Worm (Caenorhabditis elegans): ENCODE measurements around the gene trxr-2.

trxr-2 gene

ce11 chrIII:8901078-8901477 lies 12.5 kb upstream of the trxr-2 start:
- TF ChIP-seq grh-1 (GFP tag; IDR thresholded peaks at IDR 0.05): 0 out of 2 replicates have a peak, but pooled peaks have one; percentile 15
- TF ChIP-seq lin-14 (GFP tag; optimal IDR thresholded peaks at IDR 0.05): peak; percentile 39
- peak; percentile 29 for TF ChIP-seq nhr-19 (GFP tag; conservative IDR thresholded peaks at IDR 0.05)
- peak; percentile 19 for TF ChIP-seq snu-23 (GFP tag; optimal IDR thresholded peaks at IDR 0.05)
- peak; percentile 11 for TF ChIP-seq nhr-47 (tag; optimal IDR thresholded peaks at IDR 0.05)
- TF ChIP-seq nhr-71 (tag; optimal IDR thresholded peaks at IDR 0.05): peak; percentile 35
- peak; percentile 58 for TF ChIP-seq swsn-7 (tag; optimal IDR thresholded peaks at IDR 0.05)
- TF ChIP-seq nhr-85 (tag): peak; percentile 37
- TF ChIP-seq C04F5.9 (tag; optimal IDR thresholded peaks at IDR 0.05): peak; percentile 48

- TF ChIP-seq mdl-1 (tag; optimal IDR thresholded peaks at IDR 0.05): no peak
- TF ChIP-seq efl-1 (optimal IDR thresholded peaks at IDR 0.05): no peak
- TF ChIP-seq efl-1 (GFP tag; optimal IDR thresholded peaks at IDR 0.05 in 1 of 2): peak in 1 of 2 experiments; percentile 79
Measured at ce11 chrIII:8903263-8903662, 10.3 kb upstream of the trxr-2 start.

- peak; percentile 80 for TF ChIP-seq fkh-4 (tag; optimal IDR thresholded peaks at IDR 0.05; ENCODE audit: borderline replicate concordance)
- TF ChIP-seq mdl-1 (tag; optimal IDR thresholded peaks at IDR 0.05): peak in 1 of 2 experiments; percentile 92
- peak; percentile 100 for TF ChIP-seq C04F5.9 (tag; optimal IDR thresholded peaks at IDR 0.05)
- peak; percentile 93 for TF ChIP-seq ceh-8 (GFP tag; optimal IDR thresholded peaks at IDR 0.05)
- TF ChIP-seq pax-3 (tag; optimal IDR thresholded peaks at IDR 0.05): peak; percentile 94
- TF ChIP-seq pag-3 (tag; optimal IDR thresholded peaks at IDR 0.05; ENCODE audit: borderline replicate concordance, insufficient read depth): no peak
- peak; percentile 98 for TF ChIP-seq dsc-1 (tag; optimal IDR thresholded peaks at IDR 0.05)
- peak; percentile 80 for TF ChIP-seq lir-3 (tag; optimal IDR thresholded peaks at IDR 0.05; ENCODE audit: poor library complexity)
- TF ChIP-seq ceh-90 (tag; optimal IDR thresholded peaks at IDR 0.05): peak; percentile 56
- TF ChIP-seq nhr-76 (tag; optimal IDR thresholded peaks at IDR 0.05): no peak
- peak; percentile 74 for TF ChIP-seq F16B12.6 (tag; optimal IDR thresholded peaks at IDR 0.05)
- no peak for TF ChIP-seq ceh-63 (GFP tag; optimal IDR thresholded peaks at IDR 0.05)
- peak; percentile 95 for TF ChIP-seq sup-37 (GFP tag; optimal IDR thresholded peaks at IDR 0.05)
- peak; percentile 97 for TF ChIP-seq irx-1 (tag; optimal IDR thresholded peaks at IDR 0.05)
- peak; percentile 98 for TF ChIP-seq lin-15B (tag; optimal IDR thresholded peaks at IDR 0.05)
- TF ChIP-seq unc-86 (tag; optimal IDR thresholded peaks at IDR 0.05): peak; percentile 95
- TF ChIP-seq alr-1 (tag; optimal IDR thresholded peaks at IDR 0.05; ENCODE audit: borderline replicate concordance): no peak
- TF ChIP-seq hlh-17 (GFP tag; optimal IDR thresholded peaks at IDR 0.05; ENCODE audit: borderline replicate concordance): no peak
- TF ChIP-seq grh-1 (GFP tag; IDR thresholded peaks at IDR 0.05): peak; percentile 95
- TF ChIP-seq lsy-2 (tag; optimal IDR thresholded peaks at IDR 0.05): peak; percentile 100
- TF ChIP-seq egl-13 (tag; optimal IDR thresholded peaks at IDR 0.05): peak; percentile 93
- TF ChIP-seq hlh-4 (tag; optimal IDR thresholded peaks at IDR 0.05): no peak
- TF ChIP-seq snu-23 (GFP tag; optimal IDR thresholded peaks at IDR 0.05): peak; percentile 99
- peak; percentile 86 for TF ChIP-seq elt-2 (tag; optimal IDR thresholded peaks at IDR 0.05)
- peak; percentile 96 for TF ChIP-seq nhr-90 (tag; optimal IDR thresholded peaks at IDR 0.05; ENCODE audit: poor library complexity)
- peak; percentile 98 for TF ChIP-seq lin-13 (GFP tag; optimal IDR thresholded peaks at IDR 0.05)
- TF ChIP-seq unc-62 (GFP tag; optimal IDR thresholded peaks at IDR 0.05): no peak
- no peak for TF ChIP-seq ces-1 (GFP tag; optimal IDR thresholded peaks at IDR 0.05)
- peak; percentile 90 to 98 (median 95) for TF ChIP-seq ceh-82 (tag; optimal IDR thresholded peaks at IDR 0.05)
- TF ChIP-seq pqm-1 (tag; optimal IDR thresholded peaks at IDR 0.05): no peak
- peak; percentile 72 for TF ChIP-seq nhr-237 (tag; optimal IDR thresholded peaks at IDR 0.05)
- peak; percentile 97 for TF ChIP-seq mep-1 (tag; optimal IDR thresholded peaks at IDR 0.05)
- no peak for TF ChIP-seq ets-5 (GFP tag; IDR thresholded peaks at IDR 0.05)
- peak; percentile 79 for TF ChIP-seq snpc-4 (tag; optimal IDR thresholded peaks at IDR 0.05)
- TF ChIP-seq unc-130 (tag; optimal IDR thresholded peaks at IDR 0.05): peak; percentile 71
- TF ChIP-seq lin-39 (tag; optimal IDR thresholded peaks at IDR 0.05): peak; percentile 95
- peak; percentile 85 for TF ChIP-seq fos-1 (tag; optimal IDR thresholded peaks at IDR 0.05)
- peak; percentile 94 for TF ChIP-seq skn-1 (tag; optimal IDR thresholded peaks at IDR 0.05)
- TF ChIP-seq nhr-71 (tag; optimal IDR thresholded peaks at IDR 0.05): peak; percentile 98
- TF ChIP-seq unc-30 (tag; optimal IDR thresholded peaks at IDR 0.05): no peak
- TF ChIP-seq aly-2 (tag; optimal IDR thresholded peaks at IDR 0.05): peak; percentile 90
Measured at ce11 chrIII:8904044-8904443, 9.5 kb upstream of the trxr-2 start, which contains the start of gene lin-9. Gene lin-9 (minus strand): TSS chrIII:8904131.
